Fruit fly (Drosophila melanogaster): ENCODE results near the gene AIMP2.
A peak's percentile ranks its signal among the peaks of the same experiment; 100 is the strongest.

Gene AIMP2

dm6 chr3L:15627295-15627694, 43.9 kb downstream of the AIMP2 start:
- TF ChIP-seq usp (GFP tag; optimal IDR thresholded peaks at IDR 0.05) (no peak), Hnf4 (GFP tag; optimal IDR thresholded peaks at IDR 0.05) (no peak), dmrt93B (GFP tag; optimal IDR thresholded peaks at IDR 0.05) (no peak), lola (GFP tag; optimal IDR thresholded peaks at IDR 0.05) (no peak), Myc (optimal IDR thresholded peaks at IDR 0.05) (no peak), CG32264 (GFP tag; optimal IDR thresholded peaks at IDR 0.05) (no peak), pan (optimal IDR thresholded peaks at IDR 0.05) (no peak), h (GFP tag; optimal IDR thresholded peaks at IDR 0.05) (no peak), br (GFP tag; optimal IDR thresholded peaks at IDR 0.05) (no peak), Vsx2 (GFP tag; optimal IDR thresholded peaks at IDR 0.05; ENCODE audit: partially characterized antibody) (no peak), brk (GFP tag; optimal IDR thresholded peaks at IDR 0.05) (no peak), HLH106 (tag; optimal IDR thresholded peaks at IDR 0.05) (no peak)

- no peak for TF ChIP-seq sage (GFP tag; optimal IDR thresholded peaks at IDR 0.05)
- no peak for TF ChIP-seq Rel (GFP tag; optimal IDR thresholded peaks at IDR 0.05)
- TF ChIP-seq Rel (tag; optimal IDR thresholded peaks at IDR 0.05) = peak; percentile 33
Observed at dm6 chr3L:15631067-15631466, 47.6 kb downstream of the AIMP2 start.

dm6 chr3L:15632653-15633052, 49.2 kb downstream of the AIMP2 start:
- TF ChIP-seq dsf (GFP tag; optimal IDR thresholded peaks at IDR 0.05; ENCODE audit: borderline replicate concordance) = no peak
- TF ChIP-seq jim (GFP tag; optimal IDR thresholded peaks at IDR 0.05) = no peak
- no peak for TF ChIP-seq dl (GFP tag; optimal IDR thresholded peaks at IDR 0.05; ENCODE audit: insufficient read depth in 1 of 2, partially characterized antibody in 2 of 2)
- no peak for TF ChIP-seq Hr78 (GFP tag; optimal IDR thresholded peaks at IDR 0.05)
- no peak for TF ChIP-seq Abd-B (GFP tag; optimal IDR thresholded peaks at IDR 0.05)
- no peak for TF ChIP-seq OdsH (GFP tag; optimal IDR thresholded peaks at IDR 0.05)
- TF ChIP-seq Vsx2 (GFP tag; optimal IDR thresholded peaks at IDR 0.05; ENCODE audit: partially characterized antibody) = no peak
- no peak for TF ChIP-seq Dif (GFP tag; optimal IDR thresholded peaks at IDR 0.05; ENCODE audit: partially characterized antibody)
- peak; percentile 13 for TF ChIP-seq Sp1 (GFP tag; optimal IDR thresholded peaks at IDR 0.05)
- TF ChIP-seq sv (GFP tag; optimal IDR thresholded peaks at IDR 0.05) = no peak
- peak; percentile 14 for TF ChIP-seq rgr (GFP tag; optimal IDR thresholded peaks at IDR 0.05)
- peak; percentile 32 for TF ChIP-seq br (GFP tag; optimal IDR thresholded peaks at IDR 0.05)
- no peak for TF ChIP-seq brk (GFP tag; optimal IDR thresholded peaks at IDR 0.05)

dm6 chr3L:15634368-15635075, 51.1 kb downstream of the AIMP2 start:
- TF ChIP-seq fru (GFP tag; optimal IDR thresholded peaks at IDR 0.05) (no peak), lola (GFP tag; optimal IDR thresholded peaks at IDR 0.05) (no peak), sage (GFP tag; optimal IDR thresholded peaks at IDR 0.05) (no peak), CG9705 (GFP tag; optimal IDR thresholded peaks at IDR 0.05) (no peak), Myc (optimal IDR thresholded peaks at IDR 0.05) (no peak), dsf (GFP tag; optimal IDR thresholded peaks at IDR 0.05; ENCODE audit: borderline replicate concordance) (no peak), Hr83 (GFP tag; optimal IDR thresholded peaks at IDR 0.05; ENCODE audit: poor library complexity, severe bottlenecking) (no peak), Hr78 (GFP tag; optimal IDR thresholded peaks at IDR 0.05) (no peak), Rel (GFP tag; optimal IDR thresholded peaks at IDR 0.05) (no peak), Rel (tag; optimal IDR thresholded peaks at IDR 0.05) (no peak)
